Fruit fly (Drosophila melanogaster) S2 (cell line): ENCODE measurements around the gene CG31176.

Experiments
- CG8478 ChIP-seq: fragments of >200 bp; optimal IDR thresholded peaks from 2 replicates; lab custom pipeline; 2018
- CTCF ChIP-seq, 2 experiments: fragments of >200 bp; optimal IDR thresholded peaks; 2 replicates each; lab custom pipeline; 2018

DNA sequence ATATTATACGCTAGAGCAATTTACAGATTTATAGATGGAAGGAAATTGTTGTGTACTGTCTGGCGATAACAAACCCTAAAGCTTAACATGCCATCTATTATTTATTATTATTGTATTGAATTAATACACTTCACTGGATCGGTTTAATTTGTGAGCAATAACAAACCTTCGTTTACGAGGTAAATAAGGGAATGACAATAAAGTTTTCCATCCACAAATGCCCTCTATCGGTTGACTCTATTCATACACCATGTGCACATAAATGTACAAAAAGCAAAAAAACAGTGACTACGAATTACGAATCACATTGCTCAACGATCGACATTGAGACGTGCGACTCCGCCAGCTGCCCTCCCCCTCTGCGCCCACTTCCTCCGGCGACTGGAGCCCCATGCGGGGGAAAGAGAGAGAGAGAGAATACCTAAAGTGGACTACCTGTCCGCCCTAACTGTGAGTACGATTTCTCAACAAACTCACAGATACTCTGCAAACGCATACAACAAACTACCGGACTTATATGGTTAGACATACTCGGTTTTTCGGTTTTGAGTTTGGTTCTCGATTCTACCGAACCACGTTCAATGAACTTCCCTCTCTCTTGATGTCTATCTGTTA lies 82.5 kb downstream of the CG31176 start:
- TF ChIP-seq CG8478 (lab: Kevin White, UChicago): no peak
- peak in 1 of 2 experiments; percentile 11 for TF ChIP-seq CTCF (optimal IDR thresholded peaks at IDR 0.05; lab: Kevin White, UChicago)
